Fruit fly (Drosophila melanogaster): Measurements from ENCODE around the gene CG4592.
A peak's percentile ranks its signal among the peaks of the same experiment; 100 is the strongest.

CG4592 gene

DNA sequence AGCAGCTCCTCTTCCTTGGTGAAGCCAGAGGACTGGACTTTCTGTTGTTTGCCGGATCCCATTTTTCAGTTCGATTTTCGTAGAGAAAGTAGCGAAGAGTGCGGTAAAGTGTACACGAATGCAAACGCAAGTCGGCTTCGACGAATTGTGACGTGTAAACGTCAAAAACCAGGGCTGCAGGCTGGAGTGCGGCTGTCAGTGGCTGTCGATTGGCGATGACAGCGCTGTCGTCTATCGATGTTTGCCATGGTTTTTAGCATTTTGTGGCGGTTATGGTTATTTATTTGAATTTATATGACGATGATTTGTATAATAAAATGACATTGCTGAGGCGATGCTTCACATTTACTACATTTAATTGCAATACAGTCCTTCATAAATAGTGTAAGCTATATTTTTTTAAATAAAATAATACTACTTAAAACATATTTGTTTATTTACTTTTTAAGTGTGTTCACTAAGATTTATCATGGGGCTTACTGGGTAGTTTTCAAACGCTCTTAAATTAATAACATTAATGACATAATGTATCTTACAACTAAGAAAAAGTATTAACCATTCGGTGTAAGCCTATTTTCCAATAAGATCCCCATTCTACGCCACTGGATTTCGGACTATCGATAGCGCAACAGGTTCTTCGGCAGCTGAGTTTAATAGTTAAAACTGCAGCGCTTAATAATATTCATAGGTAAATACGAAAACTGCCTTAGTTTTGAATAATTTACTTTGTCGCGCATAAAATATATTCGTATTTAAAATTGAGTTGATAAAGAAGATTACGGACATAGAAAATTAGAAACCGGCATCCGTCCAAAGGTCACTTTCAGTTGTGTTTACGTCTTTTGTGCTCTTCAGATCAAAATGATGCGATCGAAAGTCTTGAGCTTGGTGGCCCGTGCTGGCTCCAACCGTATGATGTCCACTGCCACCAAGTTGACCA lies 3.1 kb upstream of the CG4592 start, which contains the start of the genes CG5885 and CG4598 (continued):
- TF ChIP-seq maf-S (GFP tag; optimal IDR thresholded peaks at IDR 0.05) (peak; percentile 40), gro (GFP tag; optimal IDR thresholded peaks at IDR 0.05) (no peak)

DNA sequence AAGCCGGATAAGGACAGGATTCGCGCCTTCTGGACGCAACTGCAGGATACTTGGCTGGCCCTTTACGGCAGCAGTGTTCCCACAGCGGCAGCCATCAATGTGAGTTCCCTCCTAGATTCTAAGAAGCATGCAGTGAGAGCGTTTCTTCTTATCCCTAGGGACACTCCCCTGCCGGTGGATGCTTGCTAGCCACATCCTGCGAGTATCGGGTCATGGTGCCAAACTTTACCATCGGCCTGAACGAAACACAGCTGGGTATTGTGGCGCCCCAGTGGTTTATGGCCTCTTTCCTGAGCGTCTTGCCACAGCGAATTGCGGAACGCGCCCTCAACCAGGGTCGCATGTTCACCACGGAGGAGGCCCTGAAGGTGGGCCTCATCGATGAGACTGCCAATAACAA lies 2.2 kb upstream of the CG4592 start:
- TF ChIP-seq Ets65A (GFP tag) (peak; percentile 67), Opbp (GFP tag; IDR thresholded peaks at IDR 0.05; ENCODE audit: partially characterized antibody) (peak; percentile 46; the same call in 1 of the 3 replicates), gsb (GFP tag; IDR thresholded peaks at IDR 0.05) (peak; percentile 26; the same call in 1 of the 2 replicates), CG12744 (GFP tag; optimal IDR thresholded peaks at IDR 0.05) (no peak), YL-1 (GFP tag; optimal IDR thresholded peaks at IDR 0.05) (no peak), bbx (GFP tag; IDR thresholded peaks at IDR 0.05; ENCODE audit: partially characterized antibody) (0 out of 2 replicates have a peak, but pooled peaks have one; percentile 26), jigr1 (GFP tag; IDR thresholded peaks at IDR 0.05) (0 out of 3 replicates have a peak, but pooled peaks have one; percentile 37), CG18262 (tag; optimal IDR thresholded peaks at IDR 0.05) (no peak), Med (GFP tag) (peak; percentile 56)

DNA sequence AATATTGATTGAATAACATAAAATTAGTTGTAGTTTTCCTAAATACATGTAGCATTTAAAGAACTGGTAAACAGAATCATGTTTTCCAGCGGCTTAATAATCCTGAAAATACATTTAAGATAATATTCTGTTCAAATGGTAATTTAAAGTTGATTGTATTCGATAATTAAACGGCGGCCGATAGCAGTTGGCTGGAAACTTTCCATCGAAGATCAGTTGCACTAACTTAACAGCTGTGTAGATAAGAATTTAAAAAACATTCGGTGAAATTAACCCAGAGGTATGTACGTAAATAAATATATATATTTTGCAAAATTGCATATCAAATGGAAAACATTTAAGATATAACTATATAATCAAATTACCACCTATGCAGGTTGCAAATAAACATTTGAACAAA lies 1.5 kb upstream of the CG4592 start, which contains the start of gene CG4594:
TSS of gene CG4594 (plus strand) at position 212 of the 400 bp plus-strand sequence.
- no peak for TF ChIP-seq peb (GFP tag; IDR thresholded peaks at IDR 0.05)
- peak in 1 of 2 experiments; percentile 71 for TF ChIP-seq crp (GFP tag; optimal IDR thresholded peaks at IDR 0.05)
- TF ChIP-seq CG4282 (GFP tag; optimal IDR thresholded peaks at IDR 0.05), result no peak
- no peak for TF ChIP-seq tup (GFP tag; optimal IDR thresholded peaks at IDR 0.05)
- no peak for TF ChIP-seq Atf-2 (GFP tag; optimal IDR thresholded peaks at IDR 0.05)
- TF ChIP-seq Adf1 (GFP tag; IDR thresholded peaks at IDR 0.05), result no peak
- peak; percentile 41; the same call in 1 of the 2 replicates for TF ChIP-seq nerfin-2 (GFP tag; IDR thresholded peaks at IDR 0.05; ENCODE audit: partially characterized antibody)
- peak; percentile 16; the same call in 1 of the 2 replicates for TF ChIP-seq tna (GFP tag; IDR thresholded peaks at IDR 0.05; ENCODE audit: partially characterized antibody)
- TF ChIP-seq Usf (GFP tag; optimal IDR thresholded peaks at IDR 0.05), result no peak
- TF ChIP-seq CG6791 (GFP tag; IDR thresholded peaks at IDR 0.05; ENCODE audit: partially characterized antibody), result peak; percentile 15; the same call in 2 of the 3 replicates
- TF ChIP-seq HLH4C (GFP tag; IDR thresholded peaks at IDR 0.05; ENCODE audit: partially characterized antibody), result peak; percentile 23; the same call in 1 of the 3 replicates
- no peak for TF ChIP-seq az2 (GFP tag; optimal IDR thresholded peaks at IDR 0.05)
- peak; percentile 13; the same call in 2 of the 3 replicates for TF ChIP-seq CG7963 (GFP tag; IDR thresholded peaks at IDR 0.05; ENCODE audit: partially characterized antibody)
- TF ChIP-seq gsb (GFP tag; IDR thresholded peaks at IDR 0.05), result no peak
- TF ChIP-seq CG34224 (GFP tag; IDR thresholded peaks at IDR 0.05; ENCODE audit: partially characterized antibody), result 0 out of 3 replicates have a peak, but pooled peaks have one; percentile 28
- TF ChIP-seq CG7987 (GFP tag; optimal IDR thresholded peaks at IDR 0.05), result no peak
- 0 out of 3 replicates have a peak, but pooled peaks have one; percentile 12 for TF ChIP-seq CG14860 (GFP tag; IDR thresholded peaks at IDR 0.05; ENCODE audit: partially characterized antibody)
- 0 out of 2 replicates have a peak, but pooled peaks have one; percentile 32 for TF ChIP-seq Scr (GFP tag; IDR thresholded peaks at IDR 0.05; ENCODE audit: partially characterized antibody)
- TF ChIP-seq exex (tag; optimal IDR thresholded peaks at IDR 0.05), result peak; percentile 22
- TF ChIP-seq H2.0 (GFP tag; IDR thresholded peaks at IDR 0.05), result no peak
- TF ChIP-seq CG10959 (GFP tag; IDR thresholded peaks at IDR 0.05), result no peak
- TF ChIP-seq CG13424 (tag; optimal IDR thresholded peaks at IDR 0.05), result no peak
- TF ChIP-seq Dref (GFP tag; IDR thresholded peaks at IDR 0.05), result peak; percentile 66
- TF ChIP-seq repo (GFP tag; optimal IDR thresholded peaks at IDR 0.05), result no peak
- TF ChIP-seq CrebB (tag; optimal IDR thresholded peaks at IDR 0.05), result no peak
- no peak for TF ChIP-seq Eip74EF (GFP tag; optimal IDR thresholded peaks at IDR 0.05)
- no peak for TF ChIP-seq Hey (tag; optimal IDR thresholded peaks at IDR 0.05)
- TF ChIP-seq CG6813 (GFP tag; optimal IDR thresholded peaks at IDR 0.05), result no peak
- TF ChIP-seq CG17912 (GFP tag; optimal IDR thresholded peaks at IDR 0.05), result no peak
- TF ChIP-seq Dp (GFP tag; optimal IDR thresholded peaks at IDR 0.05), result peak; percentile 69
- TF ChIP-seq CG11560 (tag; IDR thresholded peaks at IDR 0.05), result peak; percentile 92
- TF ChIP-seq CG2116 (GFP tag; optimal IDR thresholded peaks at IDR 0.05), result peak; percentile 3
- peak; percentile 17 for TF ChIP-seq pzg (GFP tag; optimal IDR thresholded peaks at IDR 0.05)
